Fruit fly (Drosophila melanogaster) whole organism, embryonic: ENCODE results near the gene CG15773.

Experiments used
- CG10147 ChIP-seq: fragments of 200-800 bp; sonication (Bioruptor generic); optimal IDR thresholded peaks from 2 replicates; lab custom pipeline; 2019; ENCODE audit warnings: missing biosample characterization, mild to moderate bottlenecking, missing genetic modification characterization, moderate library complexity
- CG13296 ChIP-seq: fragments of 200-800 bp; sonication (Bioruptor generic); optimal IDR thresholded peaks from 3 replicates; lab custom pipeline; 2018; ENCODE audit warnings: missing biosample characterization, mild to moderate bottlenecking, missing genetic modification characterization
- CG13624 ChIP-seq: fragments of 200-800 bp; sonication (Bioruptor generic); optimal IDR thresholded peaks from 2 replicates; lab custom pipeline; 2016; ENCODE audit warnings: missing biosample characterization, missing genetic modification characterization
- CG16813 ChIP-seq: fragments of 200-800 bp; sonication (Bioruptor generic); IDR thresholded peaks from 3 replicates; pipeline ENCODE4 v1.3.6; 2022; ENCODE audit warnings: missing biosample characterization, missing genetic modification characterization; ENCODE audit not compliant: partially characterized antibody
- CG16815 ChIP-seq: fragments of 200-800 bp; sonication (Bioruptor generic); optimal IDR thresholded peaks from 3 replicates; lab custom pipeline; 2017; ENCODE audit warnings: missing biosample characterization, mild to moderate bottlenecking, missing genetic modification characterization
- CG17802 ChIP-seq: fragments of 200-800 bp; sonication (Bioruptor generic); optimal IDR thresholded peaks from 2 replicates; lab custom pipeline; 2018; ENCODE audit warnings: missing biosample characterization, mild to moderate bottlenecking, missing genetic modification characterization, moderate library complexity
- CG18011 ChIP-seq: fragments of 200-800 bp; sonication (Bioruptor generic); optimal IDR thresholded peaks from 2 replicates; lab custom pipeline; 2017; ENCODE audit warnings: missing biosample characterization, missing genetic modification characterization, mild to moderate bottlenecking, moderate library complexity, missing genotype
- CG2202 ChIP-seq: fragments of 200-800 bp; sonication (Bioruptor generic); optimal IDR thresholded peaks from 2 replicates; lab custom pipeline; 2018; ENCODE audit warnings: missing biosample characterization, mild to moderate bottlenecking, missing genetic modification characterization
- CG31365 ChIP-seq: fragments of 200-800 bp; sonication (Bioruptor generic); optimal IDR thresholded peaks from 2 replicates; lab custom pipeline; 2018; ENCODE audit warnings: missing biosample characterization, mild to moderate bottlenecking, missing genetic modification characterization
- CG32767 ChIP-seq: fragments of 200-800 bp; sonication (Bioruptor generic); IDR thresholded peaks from 2 replicates; pipeline ENCODE4 v1.3.6; 2022; ENCODE audit warnings: missing biosample characterization, missing genetic modification characterization
- CG4282 ChIP-seq: fragments of 200-800 bp; sonication (Bioruptor generic); optimal IDR thresholded peaks from 2 replicates; lab custom pipeline; 2016; ENCODE audit warnings: missing biosample characterization, missing genetic modification characterization
- CG6175 ChIP-seq: fragments of 200-800 bp; sonication (Bioruptor generic); IDR thresholded peaks from 3 replicates; pipeline ENCODE4 v1.3.6; 2022; ENCODE audit warnings: missing biosample characterization, missing genetic modification characterization
- CG6791 ChIP-seq: fragments of 200-800 bp; sonication (Bioruptor generic); IDR thresholded peaks from 3 replicates; pipeline ENCODE4 v1.3.6; 2022; ENCODE audit warnings: missing biosample characterization, missing genetic modification characterization; ENCODE audit not compliant: partially characterized antibody
- CG7928 ChIP-seq: fragments of 200-800 bp; sonication (Bioruptor generic); optimal IDR thresholded peaks from 2 replicates; lab custom pipeline; 2017; ENCODE audit warnings: missing biosample characterization, mild to moderate bottlenecking, missing genetic modification characterization
- CG8478 ChIP-seq: fragments of >200 bp; optimal IDR thresholded peaks from 2 replicates; lab custom pipeline; 2018
- CG9215 ChIP-seq: fragments of 200-800 bp; sonication (Bioruptor generic); IDR thresholded peaks from 2 replicates; pipeline ENCODE4 v1.3.6; 2022; ENCODE audit warnings: missing biosample characterization, missing genetic modification characterization
- CG9817 ChIP-seq: fragments of 200-800 bp; sonication (Bioruptor generic); optimal IDR thresholded peaks from 2 replicates; lab custom pipeline; 2018; ENCODE audit warnings: missing biosample characterization, mild to moderate bottlenecking, missing genetic modification characterization, moderate library complexity
- Ets65A ChIP-seq: fragments of 200-800 bp; sonication (Bioruptor generic); peaks from one replicate; lab custom pipeline; 2016; ENCODE audit warnings: missing biosample characterization, missing genetic modification characterization
- Gsc ChIP-seq: fragments of 200-800 bp; sonication (Bioruptor generic); IDR thresholded peaks from 2 replicates; pipeline ENCODE4 v1.3.6; 2022; ENCODE audit warnings: missing biosample characterization, missing genetic modification characterization
- Hr39 ChIP-seq: fragments of >200 bp; optimal IDR thresholded peaks from 2 replicates; lab custom pipeline; 2017
- Hsf ChIP-seq: fragments of 200-800 bp; sonication (Bioruptor generic); optimal IDR thresholded peaks from 3 replicates; lab custom pipeline; 2016; ENCODE audit warnings: missing biosample characterization, missing genetic modification characterization
- Optix ChIP-seq: fragments of 200-800 bp; sonication (Bioruptor generic); IDR thresholded peaks from 3 replicates; pipeline ENCODE4 v1.3.6; 2022; ENCODE audit warnings: missing biosample characterization, missing genetic modification characterization
- Pdp1 ChIP-seq, 2 experiments: fragments of 200-800 bp; sonication (Bioruptor generic); optimal IDR thresholded peaks; 3 replicates each; lab custom pipeline; 2016; ENCODE audit warnings: missing biosample characterization in 2 of 2, missing genetic modification characterization in 2 of 2, mild to moderate bottlenecking in 1 of 2, moderate library complexity in 1 of 2
- Six4 ChIP-seq: fragments of 200-800 bp; sonication (Bioruptor generic); optimal IDR thresholded peaks from 2 replicates; lab custom pipeline; 2016; ENCODE audit warnings: missing biosample characterization, missing genetic modification characterization
- Sox102F ChIP-seq: fragments of 200-800 bp; sonication (Bioruptor generic); optimal IDR thresholded peaks from 2 replicates; lab custom pipeline; 2018; ENCODE audit warnings: missing biosample characterization, mild to moderate bottlenecking, missing genetic modification characterization, moderate library complexity
- YL-1 ChIP-seq: fragments of 200-800 bp; sonication (Bioruptor generic); optimal IDR thresholded peaks from 3 replicates; lab custom pipeline; 2017; ENCODE audit warnings: missing biosample characterization, mild to moderate bottlenecking, missing genetic modification characterization
- ato ChIP-seq: fragments of 200-800 bp; sonication (Bioruptor generic); IDR thresholded peaks from 2 replicates; pipeline ENCODE4 v1.3.6; 2022; ENCODE audit warnings: missing biosample characterization, missing genetic modification characterization; ENCODE audit not compliant: partially characterized antibody
- bbx ChIP-seq: fragments of 200-800 bp; sonication (Bioruptor generic); IDR thresholded peaks from 2 replicates; pipeline ENCODE4 v1.3.6; 2022; ENCODE audit warnings: missing biosample characterization, missing genetic modification characterization; ENCODE audit not compliant: partially characterized antibody
- chinmo ChIP-seq: fragments of 200-800 bp; sonication (Bioruptor generic); IDR thresholded peaks from 4 replicates; pipeline ENCODE4 v1.3.6; 2022; ENCODE audit warnings: missing biosample characterization, missing genetic modification characterization; ENCODE audit not compliant: partially characterized antibody
- ems ChIP-seq: fragments of 200-800 bp; sonication (Bioruptor generic); optimal IDR thresholded peaks from 3 replicates; lab custom pipeline; 2016; ENCODE audit warnings: missing biosample characterization, missing genetic modification characterization
- gce ChIP-seq: fragments of 200-800 bp; sonication (Bioruptor generic); IDR thresholded peaks from 3 replicates; pipeline ENCODE4 v1.3.6; 2022; ENCODE audit warnings: missing biosample characterization, missing genetic modification characterization
- gsb ChIP-seq: fragments of 200-800 bp; sonication (Bioruptor generic); IDR thresholded peaks from 2 replicates; pipeline ENCODE4 v1.3.6; 2022; ENCODE audit warnings: missing biosample characterization, missing genetic modification characterization
- jing ChIP-seq: fragments of 200-800 bp; sonication (Bioruptor generic); optimal IDR thresholded peaks from 2 replicates; lab custom pipeline; 2018; ENCODE audit warnings: missing biosample characterization, mild to moderate bottlenecking, missing genetic modification characterization
- kni ChIP-seq: fragments of 200-800 bp; sonication (Bioruptor generic); optimal IDR thresholded peaks from 3 replicates; lab custom pipeline; 2017; ENCODE audit warnings: mild to moderate bottlenecking, missing biosample characterization, missing genetic modification reagents, missing genetic modification characterization
- lmd ChIP-seq: fragments of 200-800 bp; sonication (Bioruptor generic); IDR thresholded peaks from 2 replicates; pipeline ENCODE4 v1.3.6; 2022; ENCODE audit warnings: missing biosample characterization, missing genetic modification characterization
- mirr ChIP-seq: fragments of 200-800 bp; sonication (Bioruptor generic); optimal IDR thresholded peaks from 3 replicates; lab custom pipeline; 2018; ENCODE audit warnings: missing biosample characterization, mild to moderate bottlenecking, missing genetic modification characterization
- nerfin-2 ChIP-seq: fragments of 200-800 bp; sonication (Bioruptor generic); IDR thresholded peaks from 2 replicates; pipeline ENCODE4 v1.3.6; 2022; ENCODE audit warnings: missing biosample characterization, missing genetic modification characterization; ENCODE audit not compliant: partially characterized antibody
- pb ChIP-seq: fragments of 200-800 bp; sonication (Bioruptor generic); optimal IDR thresholded peaks from 3 replicates; lab custom pipeline; 2016; ENCODE audit warnings: missing biosample characterization, missing genetic modification characterization
- peb ChIP-seq: fragments of 200-800 bp; sonication (Bioruptor generic); IDR thresholded peaks from 2 replicates; pipeline ENCODE4 v1.3.6; 2022; ENCODE audit warnings: missing biosample characterization, missing genetic modification characterization
- pho ChIP-seq: fragments of 200-800 bp; sonication (Bioruptor generic); optimal IDR thresholded peaks from 2 replicates; lab custom pipeline; 2016; ENCODE audit warnings: missing biosample characterization, missing genetic modification characterization
- phol ChIP-seq: fragments of 200-800 bp; sonication (Bioruptor generic); optimal IDR thresholded peaks from 3 replicates; lab custom pipeline; 2018; ENCODE audit warnings: missing biosample characterization, mild to moderate bottlenecking, missing genetic modification characterization, moderate library complexity
- pnt ChIP-seq: fragments of 200-800 bp; sonication (Bioruptor generic); optimal IDR thresholded peaks from 3 replicates; lab custom pipeline; 2016; ENCODE audit warnings: missing biosample characterization, missing genetic modification characterization
- sisA ChIP-seq: fragments of 200-800 bp; sonication (Bioruptor generic); IDR thresholded peaks from 2 replicates; pipeline ENCODE4 v1.3.6; 2022; ENCODE audit warnings: missing biosample characterization, missing genetic modification characterization
- sna ChIP-seq: fragments of 200-800 bp; sonication (Bioruptor generic); IDR thresholded peaks from 2 replicates; pipeline ENCODE4 v1.3.6; 2022; ENCODE audit warnings: missing biosample characterization, missing genetic modification characterization; ENCODE audit not compliant: partially characterized antibody
- sr ChIP-seq: fragments of 200-800 bp; sonication (Bioruptor generic); IDR thresholded peaks from 3 replicates; pipeline ENCODE4 v1.3.6; 2022; ENCODE audit warnings: missing biosample characterization, missing genetic modification characterization
- tap ChIP-seq: fragments of 200-800 bp; optimal IDR thresholded peaks from 3 replicates; lab custom pipeline; 2019; ENCODE audit warnings: missing biosample characterization, mild to moderate bottlenecking, missing genetic modification characterization, moderate library complexity
- tgo ChIP-seq: fragments of 200-800 bp; sonication (Bioruptor generic); IDR thresholded peaks from 3 replicates; pipeline ENCODE4 v1.3.6; 2022; ENCODE audit warnings: missing biosample characterization, missing genetic modification characterization
- twi ChIP-seq: fragments of 200-800 bp; optimal IDR thresholded peaks from 2 replicates; lab custom pipeline; 2019; ENCODE audit warnings: missing biosample characterization, mild to moderate bottlenecking, missing genetic modification characterization, moderate library complexity
- tx ChIP-seq: fragments of 200-800 bp; sonication (Bioruptor generic); optimal IDR thresholded peaks from 2 replicates; lab custom pipeline; 2016; ENCODE audit warnings: missing biosample characterization, missing genetic modification characterization
- unc-4 ChIP-seq: fragments of 200-800 bp; sonication (Bioruptor generic); IDR thresholded peaks from 2 replicates; pipeline ENCODE4 v1.3.6; 2022; ENCODE audit warnings: missing biosample characterization, missing genetic modification characterization; ENCODE audit not compliant: partially characterized antibody
- vnd ChIP-seq: fragments of 200-800 bp; sonication (Bioruptor generic); IDR thresholded peaks from 3 replicates; pipeline ENCODE4 v1.3.6; 2022; ENCODE audit warnings: missing biosample characterization, missing genetic modification characterization; ENCODE audit not compliant: partially characterized antibody
- wor ChIP-seq: fragments of 200-800 bp; sonication (Bioruptor generic); IDR thresholded peaks from 2 replicates; pipeline ENCODE4 v1.3.6; 2022; ENCODE audit warnings: missing biosample characterization, missing genetic modification characterization

The CG15773 gene

dm6 chrX:5770730-5771181 lies 38.2 kb downstream of the CG15773 start, which contains the start of gene CG3097 (continued):
- TF ChIP-seq Sox102F (GFP tag; lab: Kevin White, UChicago) (no peak), Gsc (no peak), CG7928 (GFP tag; lab: Kevin White, UChicago) (no peak), CG32767 (no peak), wor (GFP tag; lab: Robert Waterston, UW) (no peak), CG10147 (GFP tag; lab: Kevin White, UChicago) (no peak), Ets65A (no peak), ato (GFP tag; lab: Robert Waterston, UW) (peak; percentile 22; the same call in 1 of the 2 replicates), CG8478 (lab: Kevin White, UChicago) (peak; percentile 80), nerfin-2 (GFP tag; lab: Robert Waterston, UW) (0 out of 2 replicates have a peak, but pooled peaks have one; percentile 8), CG31365 (tag; lab: Kevin White, UChicago) (no peak), CG17802 (tag; lab: Kevin White, UChicago) (no peak), sr (GFP tag; lab: Robert Waterston, UW) (peak; percentile 99), gce (GFP tag; lab: Robert Waterston, UW) (peak; percentile 29; the same call in 1 of the 3 replicates), pb (GFP tag; lab: Kevin White, UChicago) (no peak), CG13624 (GFP tag; lab: Kevin White, UChicago) (no peak), lmd (GFP tag; lab: Robert Waterston, UW) (no peak), pnt (GFP tag; lab: Kevin White, UChicago) (no peak), CG6791 (GFP tag; lab: Robert Waterston, UW) (peak; percentile 20; the same call in 1 of the 3 replicates), CG16815 (GFP tag; lab: Kevin White, UChicago) (no peak), CG6175 (GFP tag; lab: Robert Waterston, UW) (no peak), CG13296 (GFP tag; lab: Kevin White, UChicago) (no peak), tap (tag; lab: Kevin White, UChicago) (no peak), mirr (GFP tag; lab: Kevin White, UChicago) (no peak), CG16813 (no peak), vnd (GFP tag; lab: Robert Waterston, UW) (no peak), Pdp1 (GFP tag; optimal IDR thresholded peaks at IDR 0.05; lab: Kevin White, UChicago) (no peak), CG9817 (tag; lab: Kevin White, UChicago) (no peak), CG2202 (no peak), tgo (GFP tag; lab: Robert Waterston, UW) (no peak), Six4 (GFP tag; lab: Kevin White, UChicago) (no peak), bbx (peak; percentile 61), Hr39 (no peak), CG9215 (GFP tag; lab: Robert Waterston, UW) (no peak), jing (GFP tag; lab: Kevin White, UChicago) (no peak), chinmo (no peak), CG4282 (no peak), sna (peak; percentile 46; the same call in 1 of the 2 replicates), YL-1 (GFP tag; lab: Kevin White, UChicago) (no peak), peb (GFP tag; lab: Robert Waterston, UW) (no peak), phol (tag; lab: Kevin White, UChicago) (no peak), unc-4 (GFP tag; lab: Robert Waterston, UW) (no peak), tx (no peak), pho (GFP tag; lab: Kevin White, UChicago) (no peak), CG18011 (GFP tag; lab: Kevin White, UChicago) (no peak), gsb (GFP tag; lab: Robert Waterston, UW) (no peak), Hsf (GFP tag; lab: Kevin White, UChicago) (no peak), sisA (GFP tag; lab: Robert Waterston, UW) (no peak), Optix (GFP tag; lab: Robert Waterston, UW) (no peak), ems (GFP tag; lab: Kevin White, UChicago) (no peak), kni (peak; percentile 74), twi (tag; lab: Kevin White, UChicago) (no peak)
